Fruit fly (Drosophila melanogaster): ENCODE measurements around the gene Polr2A.

dm6 chrX:11517295-11517694, 52.8 kb downstream of the Polr2A start:
- TF ChIP-seq ap (GFP tag; IDR thresholded peaks at IDR 0.05) (no peak), MBD-R2 (GFP tag; IDR thresholded peaks at IDR 0.05) (no peak), Dfd (GFP tag; optimal IDR thresholded peaks at IDR 0.05) (no peak), ssp (GFP tag; IDR thresholded peaks at IDR 0.05) (no peak), Pdp1 (GFP tag; optimal IDR thresholded peaks at IDR 0.05) (no peak), btn (GFP tag; optimal IDR thresholded peaks at IDR 0.05) (no peak), CG34376 (GFP tag; optimal IDR thresholded peaks at IDR 0.05) (no peak)

All from whole organism, embryonic.